Worm (Caenorhabditis elegans) whole organism, L4 larva: ENCODE measurements around the gene T26C5.4.

Source experiments
- madf-5 ChIP-seq, 2 experiments: fragments of 200-800 bp; sonication (Bioruptor generic); IDR thresholded peaks; 2 replicates each; pipeline ENCODE4 v1.3.6; 2022; ENCODE audit warnings: missing compliant biosample characterization in 2 of 2, missing genetic modification characterization in 2 of 2
- nhr-76 ChIP-seq: fragments of 150-350 bp; optimal IDR thresholded peaks from 2 replicates; lab custom pipeline; 2014; ENCODE audit warnings: missing biosample characterization, missing genetic modification characterization
- rbr-2 ChIP-seq: sonication (generic microtip); optimal IDR thresholded peaks from 2 replicates; lab custom pipeline; 2016; ENCODE audit warnings: missing genotype, missing genetic modification characterization, missing compliant biosample characterization
- ztf-11 ChIP-seq: fragments of 150-350 bp; optimal IDR thresholded peaks from 2 replicates; lab custom pipeline; 2014; ENCODE audit warnings: missing biosample characterization, missing genetic modification characterization

ce11 chrII:9233813-9234212, 16.5 kb downstream of the T26C5.4 start:
- TF ChIP-seq rbr-2 (tag; lab: Kevin White, UChicago): no peak
- TF ChIP-seq nhr-76 (tag; lab: Kevin White, UChicago): no peak
- no peak for TF ChIP-seq ztf-11 (tag; lab: Kevin White, UChicago)
- TF ChIP-seq madf-5 (GFP tag; IDR thresholded peaks at IDR 0.05; lab: Robert Waterston, UW): no peak
